Fruit fly (Drosophila melanogaster) whole organism, embryonic: ENCODE results near the gene CG6654.
A peak's percentile ranks its signal among the peaks of the same experiment; 100 is the strongest.

ENCODE experiments used
- Bdp1 ChIP-seq: fragments of 200-800 bp; sonication (Bioruptor generic); optimal IDR thresholded peaks from 3 replicates; lab custom pipeline; 2016; ENCODE audit warnings: missing biosample characterization, missing genetic modification characterization
- Blimp-1 ChIP-seq: fragments of 200-800 bp; sonication (Bioruptor generic); optimal IDR thresholded peaks from 3 replicates; lab custom pipeline; 2018; ENCODE audit warnings: missing biosample characterization, missing genetic modification characterization, mild to moderate bottlenecking, moderate library complexity, missing genetic modification reagents
- CG10321 ChIP-seq: fragments of 200-800 bp; sonication (Bioruptor generic); IDR thresholded peaks from 2 replicates; pipeline ENCODE4 v1.3.6; 2022; ENCODE audit warnings: missing biosample characterization, missing genetic modification characterization
- CG10431 ChIP-seq: fragments of 200-800 bp; sonication (Bioruptor generic); optimal IDR thresholded peaks from 3 replicates; lab custom pipeline; 2018; ENCODE audit warnings: missing biosample characterization, mild to moderate bottlenecking, missing genetic modification characterization
- CG10979 ChIP-seq: fragments of 200-800 bp; sonication (Bioruptor generic); optimal IDR thresholded peaks from 2 replicates; lab custom pipeline; 2018; ENCODE audit warnings: missing biosample characterization, mild to moderate bottlenecking, missing genetic modification characterization, moderate library complexity
- CG12942 ChIP-seq: fragments of 200-800 bp; sonication (Bioruptor generic); optimal IDR thresholded peaks from 3 replicates; lab custom pipeline; 2016; ENCODE audit warnings: missing biosample characterization, missing genetic modification characterization
- CG30020 ChIP-seq: fragments of 200-800 bp; optimal IDR thresholded peaks from 2 replicates; lab custom pipeline; 2019; ENCODE audit warnings: missing biosample characterization, mild to moderate bottlenecking, missing genetic modification characterization, moderate library complexity
- CG30431 ChIP-seq: fragments of 200-800 bp; sonication (Bioruptor generic); optimal IDR thresholded peaks from 2 replicates; lab custom pipeline; 2017; ENCODE audit warnings: missing biosample characterization, missing genetic modification characterization
- CG33557 ChIP-seq: fragments of 200-800 bp; sonication (Bioruptor generic); optimal IDR thresholded peaks from 2 replicates; lab custom pipeline; 2019; ENCODE audit warnings: missing biosample characterization, mild to moderate bottlenecking, missing genetic modification characterization, moderate library complexity
- CG34224 ChIP-seq: fragments of 200-800 bp; sonication (Bioruptor generic); IDR thresholded peaks from 3 replicates; pipeline ENCODE4 v1.3.6; 2022; ENCODE audit warnings: missing biosample characterization, missing genetic modification characterization; ENCODE audit not compliant: partially characterized antibody
- CG34376 ChIP-seq: fragments of 200-800 bp; sonication (Bioruptor generic); optimal IDR thresholded peaks from 2 replicates; lab custom pipeline; 2018; ENCODE audit warnings: missing biosample characterization, mild to moderate bottlenecking, missing genetic modification characterization
- CG4854 ChIP-seq: fragments of 200-800 bp; sonication (Bioruptor generic); optimal IDR thresholded peaks from 2 replicates; lab custom pipeline; 2016; ENCODE audit warnings: missing biosample characterization, missing genetic modification characterization, inconsistent platforms
- CG7786 ChIP-seq: fragments of 200-800 bp; sonication (Bioruptor generic); optimal IDR thresholded peaks from 2 replicates; lab custom pipeline; 2016; ENCODE audit warnings: missing biosample characterization, missing genetic modification characterization
- CG7963 ChIP-seq: fragments of 200-800 bp; sonication (Bioruptor generic); IDR thresholded peaks from 3 replicates; pipeline ENCODE4 v1.3.6; 2022; ENCODE audit warnings: missing biosample characterization, missing genetic modification characterization; ENCODE audit not compliant: partially characterized antibody
- CG8388 ChIP-seq: fragments of 200-800 bp; sonication (Bioruptor generic); optimal IDR thresholded peaks from 2 replicates; lab custom pipeline; 2019; ENCODE audit warnings: missing biosample characterization, mild to moderate bottlenecking, missing genetic modification characterization, moderate library complexity
- CG8944 ChIP-seq: fragments of 200-800 bp; sonication (Bioruptor generic); optimal IDR thresholded peaks from 3 replicates; lab custom pipeline; 2016; ENCODE audit warnings: missing biosample characterization, missing genetic modification characterization
- CG9609 ChIP-seq: fragments of 200-800 bp; sonication (Bioruptor generic); optimal IDR thresholded peaks from 3 replicates; lab custom pipeline; 2016; ENCODE audit warnings: missing biosample characterization, missing genetic modification characterization
- CkIIα-i1 ChIP-seq: fragments of 200-800 bp; sonication (Bioruptor generic); IDR thresholded peaks from 2 replicates; pipeline ENCODE4 v1.3.6; 2022; ENCODE audit warnings: missing biosample characterization, missing genetic modification characterization
- D19B ChIP-seq: fragments of 200-800 bp; sonication (Bioruptor generic); optimal IDR thresholded peaks from 2 replicates; lab custom pipeline; 2017; ENCODE audit warnings: missing biosample characterization, mild to moderate bottlenecking, missing genetic modification characterization
- Deaf1 ChIP-seq: fragments of 200-800 bp; optimal IDR thresholded peaks from 3 replicates; lab custom pipeline; 2019; ENCODE audit warnings: missing biosample characterization, mild to moderate bottlenecking, missing genetic modification characterization, moderate library complexity
- Dp ChIP-seq: fragments of 200-800 bp; sonication (Bioruptor generic); optimal IDR thresholded peaks from 2 replicates; lab custom pipeline; 2018; ENCODE audit warnings: missing biosample characterization, mild to moderate bottlenecking, missing genetic modification characterization, moderate library complexity
- HLH4C ChIP-seq: fragments of 200-800 bp; sonication (Bioruptor generic); IDR thresholded peaks from 3 replicates; pipeline ENCODE4 v1.3.6; 2022; ENCODE audit warnings: missing biosample characterization, missing genetic modification characterization; ENCODE audit not compliant: partially characterized antibody
- HLHmδ ChIP-seq: fragments of 200-800 bp; sonication (Bioruptor generic); optimal IDR thresholded peaks from 2 replicates; lab custom pipeline; 2018; ENCODE audit warnings: missing biosample characterization, mild to moderate bottlenecking, missing genetic modification characterization, moderate library complexity
- Hey ChIP-seq: fragments of 200-800 bp; sonication (Bioruptor generic); optimal IDR thresholded peaks from 3 replicates; lab custom pipeline; 2018; ENCODE audit warnings: missing biosample characterization, mild to moderate bottlenecking, missing genetic modification characterization
- HmgZ ChIP-seq: fragments of 200-800 bp; sonication (Bioruptor generic); optimal IDR thresholded peaks from 2 replicates; lab custom pipeline; 2018; ENCODE audit warnings: missing biosample characterization, mild to moderate bottlenecking, missing genetic modification characterization
- MBD-R2 ChIP-seq: fragments of 200-800 bp; sonication (Bioruptor generic); IDR thresholded peaks from 2 replicates; pipeline ENCODE4 v1.3.6; 2022; ENCODE audit warnings: missing biosample characterization, missing genetic modification characterization
- Max ChIP-seq: fragments of 200-800 bp; sonication (Bioruptor generic); optimal IDR thresholded peaks from 2 replicates; lab custom pipeline; 2016; ENCODE audit warnings: missing biosample characterization, mild to moderate bottlenecking, missing genetic modification characterization
- Myb ChIP-seq: fragments of 200-800 bp; sonication (Bioruptor generic); optimal IDR thresholded peaks from 2 replicates; lab custom pipeline; 2016; ENCODE audit warnings: missing biosample characterization, missing genetic modification characterization
- Ravus ChIP-seq: fragments of 200-800 bp; sonication (Bioruptor generic); IDR thresholded peaks from 2 replicates; pipeline ENCODE4 v1.3.6; 2022; ENCODE audit warnings: missing biosample characterization, missing genetic modification characterization
- TFAM ChIP-seq: fragments of 200-800 bp; sonication (Bioruptor generic); optimal IDR thresholded peaks from 2 replicates; lab custom pipeline; 2017; ENCODE audit warnings: missing biosample characterization, missing genetic modification characterization, inconsistent platforms
- ash1 ChIP-seq: fragments of 200-800 bp; sonication (Bioruptor generic); optimal IDR thresholded peaks from 2 replicates; lab custom pipeline; 2018; ENCODE audit warnings: missing biosample characterization, mild to moderate bottlenecking, missing genetic modification characterization
- chinmo ChIP-seq: fragments of 200-800 bp; sonication (Bioruptor generic); IDR thresholded peaks from 4 replicates; pipeline ENCODE4 v1.3.6; 2022; ENCODE audit warnings: missing biosample characterization, missing genetic modification characterization; ENCODE audit not compliant: partially characterized antibody
- croc ChIP-seq: fragments of 200-800 bp; sonication (Bioruptor generic); conservative IDR thresholded peaks from 3 replicates; pipeline ENCODE4 v1.3.6; 2022; ENCODE audit warnings: missing biosample characterization, missing genetic modification characterization
- exex ChIP-seq: fragments of 200-800 bp; sonication (Bioruptor generic); optimal IDR thresholded peaks from 4 replicates; lab custom pipeline; 2018; ENCODE audit warnings: missing biosample characterization, mild to moderate bottlenecking, missing genetic modification characterization, moderate library complexity
- eyg ChIP-seq: fragments of 200-800 bp; sonication (Bioruptor generic); optimal IDR thresholded peaks from 3 replicates; lab custom pipeline; 2016; ENCODE audit warnings: missing biosample characterization, missing genetic modification characterization
- ftz-f1 ChIP-seq: fragments of 200-800 bp; sonication (Bioruptor generic); optimal IDR thresholded peaks from 2 replicates; lab custom pipeline; 2016; ENCODE audit warnings: missing biosample characterization, missing genetic modification characterization
- gce ChIP-seq: fragments of 200-800 bp; sonication (Bioruptor generic); IDR thresholded peaks from 3 replicates; pipeline ENCODE4 v1.3.6; 2022; ENCODE audit warnings: missing biosample characterization, missing genetic modification characterization
- grau ChIP-seq: fragments of 200-800 bp; optimal IDR thresholded peaks from 3 replicates; lab custom pipeline; 2019; ENCODE audit warnings: missing biosample characterization, mild to moderate bottlenecking, missing genetic modification characterization, moderate library complexity
- ham ChIP-seq: fragments of 200-800 bp; sonication (Bioruptor generic); IDR thresholded peaks from 2 replicates; pipeline ENCODE4 v1.3.6; 2022; ENCODE audit warnings: missing biosample characterization, missing genetic modification characterization
- insv ChIP-seq, 2 experiments: fragments of 200-800 bp; sonication (Bioruptor generic); optimal IDR thresholded peaks; 3 replicates each; lab custom pipeline; 2016 to 2018; ENCODE audit warnings: missing biosample characterization in 2 of 2, missing genetic modification characterization in 2 of 2
- lbe ChIP-seq: fragments of 200-800 bp; sonication (Bioruptor generic); optimal IDR thresholded peaks from 2 replicates; lab custom pipeline; 2016; ENCODE audit warnings: missing biosample characterization, mild to moderate bottlenecking, missing genetic modification characterization
- lmd ChIP-seq: fragments of 200-800 bp; sonication (Bioruptor generic); IDR thresholded peaks from 2 replicates; pipeline ENCODE4 v1.3.6; 2022; ENCODE audit warnings: missing biosample characterization, missing genetic modification characterization
- nom ChIP-seq: fragments of 200-800 bp; sonication (Bioruptor generic); optimal IDR thresholded peaks from 2 replicates; lab custom pipeline; 2017; ENCODE audit warnings: missing biosample characterization, missing genetic modification characterization, mild to moderate bottlenecking, moderate library complexity, missing genetic modification reagents
- org-1 ChIP-seq: fragments of 200-800 bp; sonication (Bioruptor generic); optimal IDR thresholded peaks from 2 replicates; lab custom pipeline; 2017; ENCODE audit warnings: missing biosample characterization, missing genetic modification characterization
- pan ChIP-seq, 4 experiments: fragments of >200 bp in 3 of 4; fragments of 200-800 bp in 1 of 4; sonication (Bioruptor generic) in 1 of 4; optimal IDR thresholded peaks in 3 of 4; IDR thresholded peaks in 1 of 4; 2 replicates each; pipeline versions ENCODE4 v1.3.6 to Lab custom; 2017 to 2022; ENCODE audit warnings: missing biosample characterization in 2 of 4, missing genetic modification characterization in 2 of 4, mixed read lengths in 1 of 4
- sd ChIP-seq: fragments of 200-800 bp; sonication (Bioruptor generic); optimal IDR thresholded peaks from 3 replicates; lab custom pipeline; 2018; ENCODE audit warnings: missing biosample characterization, mild to moderate bottlenecking, missing genetic modification characterization, moderate library complexity
- tin ChIP-seq: fragments of 200-800 bp; sonication (Bioruptor generic); optimal IDR thresholded peaks from 3 replicates; lab custom pipeline; 2016; ENCODE audit warnings: missing biosample characterization, missing genetic modification characterization
- tna ChIP-seq: fragments of 200-800 bp; sonication (Bioruptor generic); IDR thresholded peaks from 2 replicates; pipeline ENCODE4 v1.3.6; 2022; ENCODE audit warnings: missing biosample characterization, missing genetic modification characterization; ENCODE audit not compliant: partially characterized antibody
- vvl ChIP-seq: fragments of 200-800 bp; sonication (Bioruptor generic); IDR thresholded peaks from 2 replicates; pipeline ENCODE4 v1.3.6; 2022; ENCODE audit warnings: missing biosample characterization, missing genetic modification characterization
- wdn ChIP-seq: fragments of 200-800 bp; sonication (Bioruptor generic); IDR thresholded peaks from 2 replicates; pipeline ENCODE4 v1.3.6; 2022; ENCODE audit warnings: missing biosample characterization, missing genetic modification characterization

CG6654 gene

dm6 chr3R:15250454-15250853 is 37.0 kb upstream of the CG6654 start (continued):
- TF ChIP-seq croc (GFP tag; lab: Robert Waterston, UW): 0 out of 3 replicates have a peak, but pooled peaks have one; percentile 21
- no peak for TF ChIP-seq Blimp-1 (GFP tag; lab: Kevin White, UChicago)
- peak; percentile 3 for TF ChIP-seq tin (GFP tag; lab: Kevin White, UChicago)
- no peak for TF ChIP-seq TFAM
- peak; percentile 67 for TF ChIP-seq HmgZ
- peak; percentile 20 for TF ChIP-seq Ravus (GFP tag; lab: Robert Waterston, UW)
- TF ChIP-seq pan (optimal IDR thresholded peaks at IDR 0.05; lab: Kevin White, UChicago): no peak
- TF ChIP-seq pan (GFP tag; optimal IDR thresholded peaks at IDR 0.05 in 1 of 2, IDR thresholded peaks at IDR 0.05 in 1 of 2): peak in 1 of 2 experiments; percentile 75
- TF ChIP-seq D19B (GFP tag; lab: Kevin White, UChicago): peak; percentile 16
- no peak for TF ChIP-seq ash1
- TF ChIP-seq grau (tag; lab: Kevin White, UChicago): peak; percentile 75
- TF ChIP-seq sd (tag; lab: Kevin White, UChicago): no peak
- no peak for TF ChIP-seq CG8944 (GFP tag; lab: Kevin White, UChicago)
- peak; percentile 18 for TF ChIP-seq CG30431
- 0 out of 4 replicates have a peak, but pooled peaks have one; percentile 18 for TF ChIP-seq chinmo (GFP tag; lab: Robert Waterston, UW)
- peak; percentile 11 for TF ChIP-seq CG12942 (GFP tag; lab: Kevin White, UChicago)
- TF ChIP-seq Hey: no peak
- TF ChIP-seq vvl: peak; percentile 84
- no peak for TF ChIP-seq Max (GFP tag; lab: Kevin White, UChicago)
- peak; percentile 54 for TF ChIP-seq CG8388 (GFP tag; lab: Kevin White, UChicago)
- no peak for TF ChIP-seq CG9609 (GFP tag; lab: Kevin White, UChicago)
- peak; percentile 41 for TF ChIP-seq CG34376 (GFP tag; lab: Kevin White, UChicago)
- peak; percentile 18 for TF ChIP-seq Bdp1 (GFP tag; lab: Kevin White, UChicago)
- no peak for TF ChIP-seq ftz-f1 (GFP tag; lab: Kevin White, UChicago)
- TF ChIP-seq CG30020 (tag; lab: Kevin White, UChicago): no peak
- TF ChIP-seq org-1 (GFP tag; lab: Kevin White, UChicago): peak; percentile 62
- no peak for TF ChIP-seq CG4854 (GFP tag; lab: Kevin White, UChicago)
- peak; percentile 55; the same call in 1 of the 2 replicates for TF ChIP-seq MBD-R2 (GFP tag; lab: Robert Waterston, UW)
- TF ChIP-seq tna: no peak
- no peak for TF ChIP-seq eyg (GFP tag; lab: Kevin White, UChicago)
- TF ChIP-seq CG34224: no peak
- no peak for TF ChIP-seq CG10431 (GFP tag; lab: Kevin White, UChicago)
- no peak for TF ChIP-seq ham (GFP tag; lab: Robert Waterston, UW)
- TF ChIP-seq CG10979 (tag; lab: Kevin White, UChicago): peak; percentile 45
- no peak for TF ChIP-seq HLH4C
- TF ChIP-seq CG10321: peak; percentile 30; the same call in 1 of the 2 replicates
- 0 out of 3 replicates have a peak, but pooled peaks have one; percentile 38 for TF ChIP-seq gce (GFP tag; lab: Robert Waterston, UW)
- TF ChIP-seq CG7786 (GFP tag; lab: Kevin White, UChicago): no peak
- TF ChIP-seq HLHmδ (GFP tag; lab: Kevin White, UChicago): no peak
- TF ChIP-seq lbe (GFP tag; lab: Kevin White, UChicago): no peak
- no peak for TF ChIP-seq Dp (GFP tag; lab: Kevin White, UChicago)
- TF ChIP-seq CkIIα-i1 (GFP tag; lab: Robert Waterston, UW): no peak
- no peak for TF ChIP-seq Myb (GFP tag; lab: Kevin White, UChicago)
- no peak for TF ChIP-seq nom (GFP tag; lab: Kevin White, UChicago)
- no peak for TF ChIP-seq exex (tag; lab: Kevin White, UChicago)
- no peak for TF ChIP-seq Deaf1 (tag; lab: Kevin White, UChicago)
- TF ChIP-seq CG33557 (GFP tag; lab: Kevin White, UChicago): no peak
- TF ChIP-seq CG7963 (GFP tag; lab: Robert Waterston, UW): no peak
- TF ChIP-seq insv (GFP tag; optimal IDR thresholded peaks at IDR 0.05; lab: Kevin White, UChicago): no peak
- TF ChIP-seq wdn (GFP tag; lab: Robert Waterston, UW): peak; percentile 64; the same call in 1 of the 2 replicates
- peak; percentile 65 for TF ChIP-seq lmd (GFP tag; lab: Robert Waterston, UW)
